Worm (Caenorhabditis elegans): ENCODE measurements around the gene F32E10.9.

F32E10.9 gene

ce11 chrIV:7530226-7531070 is 33.3 kb downstream of the F32E10.9 start:
- no peak for TF ChIP-seq klf-2 (GFP tag; conservative IDR thresholded peaks at IDR 0.05)
- no peak for TF ChIP-seq T22C8.4 (GFP tag; IDR thresholded peaks at IDR 0.05)
- no peak for TF ChIP-seq cog-1 (tag; optimal IDR thresholded peaks at IDR 0.05)
- no peak for TF ChIP-seq ref-1 (GFP tag; conservative IDR thresholded peaks at IDR 0.05)
- no peak for TF ChIP-seq ztf-23 (GFP tag; IDR thresholded peaks at IDR 0.05)
- TF ChIP-seq tab-1 (GFP tag; IDR thresholded peaks at IDR 0.05): no peak
- no peak for TF ChIP-seq ztf-29 (GFP tag; IDR thresholded peaks at IDR 0.05)
- TF ChIP-seq flt-1 (GFP tag; IDR thresholded peaks at IDR 0.05): no peak
- TF ChIP-seq med-1 (GFP tag; optimal IDR thresholded peaks at IDR 0.05; ENCODE audit: insufficient read depth): no peak

ce11 chrIV:7523744-7524143 is 40.0 kb downstream of the F32E10.9 start:
- TF ChIP-seq ztf-29 (GFP tag; IDR thresholded peaks at IDR 0.05) (no peak), ref-1 (GFP tag; conservative IDR thresholded peaks at IDR 0.05) (no peak), tab-1 (GFP tag; IDR thresholded peaks at IDR 0.05) (no peak), med-1 (GFP tag; optimal IDR thresholded peaks at IDR 0.05; ENCODE audit: insufficient read depth) (no peak), klf-2 (GFP tag; conservative IDR thresholded peaks at IDR 0.05) (no peak)

ce11 chrIV:7521591-7521990 is 42.2 kb downstream of the F32E10.9 start:
- TF ChIP-seq med-1 (GFP tag; optimal IDR thresholded peaks at IDR 0.05; ENCODE audit: insufficient read depth) (no peak), ztf-23 (GFP tag; IDR thresholded peaks at IDR 0.05) (no peak), ref-1 (GFP tag; conservative IDR thresholded peaks at IDR 0.05) (no peak), tab-1 (GFP tag; IDR thresholded peaks at IDR 0.05) (no peak), flt-1 (GFP tag; IDR thresholded peaks at IDR 0.05) (no peak), cog-1 (tag; optimal IDR thresholded peaks at IDR 0.05) (no peak), klf-2 (GFP tag; conservative IDR thresholded peaks at IDR 0.05) (no peak), ztf-29 (GFP tag; IDR thresholded peaks at IDR 0.05) (no peak), T22C8.4 (GFP tag; IDR thresholded peaks at IDR 0.05) (no peak)

- TF ChIP-seq ztf-23 (GFP tag; IDR thresholded peaks at IDR 0.05) (no peak), T22C8.4 (GFP tag; IDR thresholded peaks at IDR 0.05) (no peak), cog-1 (tag; optimal IDR thresholded peaks at IDR 0.05) (no peak), ref-1 (GFP tag; conservative IDR thresholded peaks at IDR 0.05) (no peak), flt-1 (GFP tag; IDR thresholded peaks at IDR 0.05) (no peak), ztf-29 (GFP tag; IDR thresholded peaks at IDR 0.05) (no peak), tab-1 (GFP tag; IDR thresholded peaks at IDR 0.05) (no peak), med-1 (GFP tag; optimal IDR thresholded peaks at IDR 0.05; ENCODE audit: insufficient read depth) (no peak), klf-2 (GFP tag; conservative IDR thresholded peaks at IDR 0.05) (no peak)
Observed at ce11 chrIV:7520841-7521240, 42.9 kb downstream of the F32E10.9 start.

- no peak for TF ChIP-seq T22C8.4 (GFP tag; IDR thresholded peaks at IDR 0.05)
Observed at ce11 chrIV:7520258-7520657, 43.5 kb downstream of the F32E10.9 start.

ce11 chrIV:7516167-7516566 is 47.6 kb downstream of the F32E10.9 start, which contains the start of the genes R05G6.9 and R05G6.3:
TSS of gene R05G6.9 (minus strand) at chrIV:7516267.
TSS of gene R05G6.3 (plus strand) at chrIV:7516552.
- TF ChIP-seq ztf-29 (GFP tag; IDR thresholded peaks at IDR 0.05) (no peak), tab-1 (GFP tag; IDR thresholded peaks at IDR 0.05) (no peak), ref-1 (GFP tag; conservative IDR thresholded peaks at IDR 0.05) (no peak), med-1 (GFP tag; optimal IDR thresholded peaks at IDR 0.05; ENCODE audit: insufficient read depth) (no peak)

ce11 chrIV:7512617-7513233 is 51.0 kb downstream of the F32E10.9 start, which contains the start of the genes plc-4 and R05G6.4:
TSS of gene plc-4 (minus strand) at chrIV:7512667.
TSS of gene R05G6.4 (plus strand) at chrIV:7513233.
- TF ChIP-seq ztf-29 (GFP tag; IDR thresholded peaks at IDR 0.05) (no peak), cog-1 (tag; optimal IDR thresholded peaks at IDR 0.05) (no peak), T22C8.4 (GFP tag; IDR thresholded peaks at IDR 0.05) (no peak), ref-1 (GFP tag; conservative IDR thresholded peaks at IDR 0.05) (no peak), flt-1 (GFP tag; IDR thresholded peaks at IDR 0.05) (no peak), med-1 (GFP tag; optimal IDR thresholded peaks at IDR 0.05; ENCODE audit: insufficient read depth) (no peak), klf-2 (GFP tag; conservative IDR thresholded peaks at IDR 0.05) (no peak), ztf-23 (GFP tag; IDR thresholded peaks at IDR 0.05) (no peak), tab-1 (GFP tag; IDR thresholded peaks at IDR 0.05) (no peak)
